Fruit fly (Drosophila melanogaster): ENCODE results near the gene CG17349.

- TF ChIP-seq psq (optimal IDR thresholded peaks at IDR 0.05) (no peak), Sin3A (optimal IDR thresholded peaks at IDR 0.05) (no peak), h (optimal IDR thresholded peaks at IDR 0.05) (no peak), ttk (optimal IDR thresholded peaks at IDR 0.05) (no peak)
Measured at dm6 chr2L:19323530-19324023, 46.7 kb upstream of the CG17349 start.

Measured in Kc167 (cell line).